Worm (Caenorhabditis elegans) whole organism, early embryonic: ENCODE measurements around the gene F20B6.4.

Experiments
- F13C5.2 ChIP-seq: sonication (generic microtip); optimal IDR thresholded peaks from 2 replicates; lab custom pipeline; 2017; ENCODE audit warnings: mild to moderate bottlenecking, missing genetic modification characterization, inconsistent platforms, missing compliant biosample characterization
- ama-1 ChIP-seq: fragments of 150-350 bp; optimal IDR thresholded peaks from 2 replicates; lab custom pipeline; 2014
- ets-7 ChIP-seq: sonication (generic microtip); optimal IDR thresholded peaks from 2 replicates; lab custom pipeline; 2016; ENCODE audit warnings: missing genotype, missing genetic modification characterization, missing compliant biosample characterization
- hmbx-1 ChIP-seq: sonication (generic microtip); optimal IDR thresholded peaks from 2 replicates; lab custom pipeline; 2016; ENCODE audit warnings: mild to moderate bottlenecking, missing genetic modification characterization, missing compliant biosample characterization

DNA sequence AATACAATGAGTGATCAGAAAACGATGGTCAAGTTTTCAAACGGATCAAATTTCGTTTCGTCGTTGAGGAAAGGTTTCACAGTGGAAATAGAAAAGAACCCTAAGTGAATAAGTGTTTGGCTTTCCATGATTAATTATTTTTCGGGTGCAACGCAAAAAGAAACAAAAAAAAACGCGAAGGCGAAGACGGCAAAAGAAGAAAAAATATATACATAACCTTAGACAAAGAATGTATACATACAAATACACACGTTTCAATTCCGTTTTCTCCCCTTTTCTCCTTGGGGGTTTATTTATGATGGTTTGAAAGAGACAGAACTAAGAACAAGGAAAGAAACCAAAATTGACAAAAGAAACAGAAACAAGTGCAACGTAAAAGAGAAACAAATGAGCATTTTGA, 34.4 kb downstream of the F20B6.4 start:
- TF ChIP-seq F13C5.2 (tag; lab: Kevin White, UChicago) = no peak
- TF ChIP-seq ama-1 (lab: Kevin White, UChicago) = no peak
- TF ChIP-seq ets-7 = no peak
- no peak for TF ChIP-seq hmbx-1 (tag; lab: Kevin White, UChicago)
